Worm (Caenorhabditis elegans) whole organism, midembryonic: ENCODE data around the gene pas-7.

Source experiments
- klf-2 ChIP-seq: fragments of 200-800 bp; sonication (Bioruptor generic); conservative IDR thresholded peaks from 2 replicates; pipeline ENCODE4 v1.3.6; 2022; ENCODE audit warnings: missing genetic modification reagents, missing genetic modification characterization, missing compliant biosample characterization
- med-1 ChIP-seq: sonication (generic microtip); optimal IDR thresholded peaks from 2 replicates; lab custom pipeline; 2017; ENCODE audit warnings: missing genetic modification characterization, mild to moderate bottlenecking, missing compliant biosample characterization, antibody characterized with exemption, missing genetic modification reagents; ENCODE audit not compliant: insufficient read depth
- tab-1 ChIP-seq: fragments of 200-800 bp; sonication (Bioruptor generic); IDR thresholded peaks from 2 replicates; pipeline ENCODE4 v1.3.6; 2022; ENCODE audit warnings: missing genetic modification characterization, missing compliant biosample characterization
- ztf-23 ChIP-seq: fragments of 200-800 bp; sonication (Bioruptor generic); IDR thresholded peaks from 2 replicates; pipeline ENCODE4 v1.3.6; 2022; ENCODE audit warnings: missing genetic modification reagents, missing genetic modification characterization, missing compliant biosample characterization
- ztf-29 ChIP-seq: fragments of 200-800 bp; sonication (Bioruptor generic); IDR thresholded peaks from 2 replicates; pipeline ENCODE4 v1.3.6; 2022; ENCODE audit warnings: missing genetic modification reagents, missing genetic modification characterization, missing compliant biosample characterization

ce11 chrII:10139177-10139640 lies 39.6 kb upstream of the pas-7 start, which contains the start of gene asah-2:
- TF ChIP-seq med-1 (GFP tag; lab: Kevin White, UChicago) (no peak), ztf-29 (no peak), klf-2 (no peak), ztf-23 (GFP tag; lab: Robert Waterston, UW) (no peak), tab-1 (GFP tag; lab: Robert Waterston, UW) (no peak)
